Fruit fly (Drosophila melanogaster) whole organism, embryonic: ENCODE data around the gene Efhc1.1.

Experiments used
- Atf6 ChIP-seq: fragments of 200-800 bp; sonication (Bioruptor generic); IDR thresholded peaks from 2 replicates; pipeline ENCODE4 v1.3.6; 2022; ENCODE audit warnings: missing biosample characterization, missing genetic modification characterization
- CG10147 ChIP-seq: fragments of 200-800 bp; sonication (Bioruptor generic); optimal IDR thresholded peaks from 2 replicates; lab custom pipeline; 2019; ENCODE audit warnings: missing biosample characterization, mild to moderate bottlenecking, missing genetic modification characterization, moderate library complexity
- CG10321 ChIP-seq: fragments of 200-800 bp; sonication (Bioruptor generic); IDR thresholded peaks from 2 replicates; pipeline ENCODE4 v1.3.6; 2022; ENCODE audit warnings: missing biosample characterization, missing genetic modification characterization
- CG10431 ChIP-seq: fragments of 200-800 bp; sonication (Bioruptor generic); optimal IDR thresholded peaks from 3 replicates; lab custom pipeline; 2018; ENCODE audit warnings: missing biosample characterization, mild to moderate bottlenecking, missing genetic modification characterization
- CG11085 ChIP-seq: fragments of 200-800 bp; sonication (Bioruptor generic); IDR thresholded peaks from 2 replicates; pipeline ENCODE4 v1.3.6; 2022; ENCODE audit warnings: missing biosample characterization, missing genetic modification characterization
- CG12236 ChIP-seq: fragments of 200-800 bp; sonication (Bioruptor generic); optimal IDR thresholded peaks from 2 replicates; lab custom pipeline; 2016; ENCODE audit warnings: missing biosample characterization, missing genetic modification characterization
- CG12391 ChIP-seq: fragments of 200-800 bp; sonication (Bioruptor generic); optimal IDR thresholded peaks from 3 replicates; lab custom pipeline; 2018; ENCODE audit warnings: missing biosample characterization, mild to moderate bottlenecking, missing genetic modification characterization, moderate library complexity
- CG12744 ChIP-seq: fragments of 200-800 bp; sonication (Bioruptor generic); optimal IDR thresholded peaks from 2 replicates; lab custom pipeline; 2016; ENCODE audit warnings: missing biosample characterization, missing genetic modification characterization
- CG13123 ChIP-seq: fragments of 200-800 bp; sonication (Bioruptor generic); optimal IDR thresholded peaks from 2 replicates; lab custom pipeline; 2016; ENCODE audit warnings: missing biosample characterization, missing genetic modification characterization
- CG14965 ChIP-seq: fragments of 200-800 bp; sonication (Bioruptor generic); optimal IDR thresholded peaks from 2 replicates; lab custom pipeline; 2016; ENCODE audit warnings: missing biosample characterization, missing genetic modification characterization, borderline replicate concordance
- CG15601 ChIP-seq: fragments of 200-800 bp; sonication (Bioruptor generic); optimal IDR thresholded peaks from 3 replicates; lab custom pipeline; 2019; ENCODE audit warnings: missing biosample characterization, mild to moderate bottlenecking, missing genetic modification characterization, moderate library complexity
- CG17328 ChIP-seq: fragments of 200-800 bp; sonication (Bioruptor generic); IDR thresholded peaks from 2 replicates; pipeline ENCODE4 v1.3.6; 2022; ENCODE audit warnings: missing biosample characterization, missing genetic modification characterization
- CG17829 ChIP-seq: fragments of 200-800 bp; optimal IDR thresholded peaks from 2 replicates; lab custom pipeline; 2019; ENCODE audit warnings: missing biosample characterization, mild to moderate bottlenecking, missing genetic modification characterization, moderate library complexity
- CG30431 ChIP-seq: fragments of 200-800 bp; sonication (Bioruptor generic); optimal IDR thresholded peaks from 2 replicates; lab custom pipeline; 2017; ENCODE audit warnings: missing biosample characterization, missing genetic modification characterization
- CG32767 ChIP-seq: fragments of 200-800 bp; sonication (Bioruptor generic); IDR thresholded peaks from 2 replicates; pipeline ENCODE4 v1.3.6; 2022; ENCODE audit warnings: missing biosample characterization, missing genetic modification characterization
- CG4328 ChIP-seq: fragments of 200-800 bp; sonication (Bioruptor generic); optimal IDR thresholded peaks from 3 replicates; lab custom pipeline; 2017; ENCODE audit warnings: missing biosample characterization, missing genetic modification reagents, missing genetic modification characterization
- CG4404 ChIP-seq: fragments of 200-800 bp; sonication (Bioruptor generic); IDR thresholded peaks from 2 replicates; pipeline ENCODE4 v1.3.6; 2022; ENCODE audit warnings: missing biosample characterization, missing genetic modification characterization
- CHES-1-like ChIP-seq: fragments of 200-800 bp; sonication (Bioruptor generic); optimal IDR thresholded peaks from 2 replicates; lab custom pipeline; 2016; ENCODE audit warnings: missing biosample characterization, missing genetic modification characterization
- D ChIP-seq, 2 experiments: fragments of 200-800 bp in 1 of 2; fragments of >200 bp in 1 of 2; sonication (Bioruptor generic) in 1 of 2; optimal IDR thresholded peaks; 2 replicates in 1 of 2; 3 replicates in 1 of 2; lab custom pipeline; 2017; ENCODE audit warnings: mild to moderate bottlenecking in 1 of 2, missing biosample characterization in 1 of 2, missing genetic modification characterization in 1 of 2, missing genetic modification reagents in 1 of 2
- Ets97D ChIP-seq: fragments of 200-800 bp; sonication (Bioruptor generic); optimal IDR thresholded peaks from 3 replicates; lab custom pipeline; 2016; ENCODE audit warnings: missing biosample characterization, missing genetic modification characterization
- Fer3 ChIP-seq: fragments of 200-800 bp; sonication (Bioruptor generic); optimal IDR thresholded peaks from 2 replicates; lab custom pipeline; 2018; ENCODE audit warnings: missing biosample characterization, mild to moderate bottlenecking, missing genetic modification characterization, moderate library complexity
- Hr39 ChIP-seq: fragments of >200 bp; optimal IDR thresholded peaks from 2 replicates; lab custom pipeline; 2017
- Med ChIP-seq: fragments of 200-800 bp; sonication (Bioruptor generic); peaks from one replicate; lab custom pipeline; 2016; ENCODE audit warnings: missing biosample characterization, missing genetic modification characterization, mild to moderate bottlenecking, inconsistent platforms, moderate library complexity
- Mrtf ChIP-seq: fragments of 200-800 bp; sonication (Bioruptor generic); IDR thresholded peaks from 3 replicates; pipeline ENCODE4 v1.3.6; 2022; ENCODE audit warnings: missing biosample characterization, missing genetic modification characterization
- Neu2 ChIP-seq: fragments of 200-800 bp; sonication (Bioruptor generic); optimal IDR thresholded peaks from 3 replicates; lab custom pipeline; 2016; ENCODE audit warnings: missing biosample characterization, missing genetic modification characterization, borderline replicate concordance
- Sry-β ChIP-seq: fragments of 200-800 bp; sonication (Bioruptor generic); optimal IDR thresholded peaks from 2 replicates; lab custom pipeline; 2018; ENCODE audit warnings: missing biosample characterization, mild to moderate bottlenecking, missing genetic modification characterization, moderate library complexity
- Stat92E ChIP-seq, 3 experiments: fragments of >200 bp in 2 of 3; fragments of 200-800 bp in 1 of 3; sonication (Bioruptor generic) in 1 of 3; optimal IDR thresholded peaks; 2 replicates each; lab custom pipeline; 2017 to 2019; ENCODE audit warnings: missing biosample characterization in 3 of 3, missing genetic modification characterization in 3 of 3, mild to moderate bottlenecking in 1 of 3, moderate library complexity in 1 of 3
- Xrp1 ChIP-seq: fragments of 200-800 bp; sonication (Bioruptor generic); IDR thresholded peaks from 2 replicates; pipeline ENCODE4 v1.3.6; 2022; ENCODE audit warnings: missing biosample characterization, missing genetic modification characterization
- br ChIP-seq: fragments of >200 bp; optimal IDR thresholded peaks from 2 replicates; lab custom pipeline; 2017
- chinmo ChIP-seq: fragments of 200-800 bp; sonication (Bioruptor generic); IDR thresholded peaks from 4 replicates; pipeline ENCODE4 v1.3.6; 2022; ENCODE audit warnings: missing biosample characterization, missing genetic modification characterization; ENCODE audit not compliant: partially characterized antibody
- esg ChIP-seq: fragments of 200-800 bp; sonication (Bioruptor generic); conservative IDR thresholded peaks from 2 replicates; pipeline ENCODE4 v1.3.6; 2022; ENCODE audit warnings: missing biosample characterization, missing genetic modification characterization
- ewg ChIP-seq: fragments of 200-800 bp; sonication (Bioruptor generic); optimal IDR thresholded peaks from 3 replicates; lab custom pipeline; 2017; ENCODE audit warnings: mild to moderate bottlenecking, missing biosample characterization, missing genetic modification reagents, missing genetic modification characterization
- exex ChIP-seq: fragments of 200-800 bp; sonication (Bioruptor generic); optimal IDR thresholded peaks from 4 replicates; lab custom pipeline; 2018; ENCODE audit warnings: missing biosample characterization, mild to moderate bottlenecking, missing genetic modification characterization, moderate library complexity
- eyg ChIP-seq: fragments of 200-800 bp; sonication (Bioruptor generic); optimal IDR thresholded peaks from 3 replicates; lab custom pipeline; 2016; ENCODE audit warnings: missing biosample characterization, missing genetic modification characterization
- gce ChIP-seq: fragments of 200-800 bp; sonication (Bioruptor generic); IDR thresholded peaks from 3 replicates; pipeline ENCODE4 v1.3.6; 2022; ENCODE audit warnings: missing biosample characterization, missing genetic modification characterization
- gcm ChIP-seq: fragments of 200-800 bp; sonication (Bioruptor generic); optimal IDR thresholded peaks from 2 replicates; lab custom pipeline; 2019; ENCODE audit warnings: missing biosample characterization, mild to moderate bottlenecking, missing genetic modification characterization, moderate library complexity
- hbn ChIP-seq: fragments of 200-800 bp; sonication (Bioruptor generic); IDR thresholded peaks from 2 replicates; pipeline ENCODE4 v1.3.6; 2022; ENCODE audit warnings: missing biosample characterization, missing genetic modification characterization; ENCODE audit not compliant: partially characterized antibody
- her ChIP-seq: fragments of 200-800 bp; sonication (Bioruptor generic); optimal IDR thresholded peaks from 2 replicates; lab custom pipeline; 2016; ENCODE audit warnings: missing biosample characterization, missing genetic modification characterization
- insv ChIP-seq, 2 experiments: fragments of 200-800 bp; sonication (Bioruptor generic); optimal IDR thresholded peaks; 3 replicates each; lab custom pipeline; 2016 to 2018; ENCODE audit warnings: missing biosample characterization in 2 of 2, missing genetic modification characterization in 2 of 2
- jigr1 ChIP-seq: fragments of 200-800 bp; sonication (Bioruptor generic); IDR thresholded peaks from 3 replicates; pipeline ENCODE4 v1.3.6; 2022; ENCODE audit warnings: missing biosample characterization, missing genetic modification characterization
- kay ChIP-seq: fragments of 200-800 bp; sonication (Bioruptor generic); optimal IDR thresholded peaks from 2 replicates; lab custom pipeline; 2016; ENCODE audit warnings: missing biosample characterization, missing genetic modification characterization
- pan ChIP-seq, 4 experiments: fragments of >200 bp in 3 of 4; fragments of 200-800 bp in 1 of 4; sonication (Bioruptor generic) in 1 of 4; optimal IDR thresholded peaks in 3 of 4; IDR thresholded peaks in 1 of 4; 2 replicates each; pipeline versions ENCODE4 v1.3.6 to Lab custom; 2017 to 2022; ENCODE audit warnings: missing biosample characterization in 2 of 4, missing genetic modification characterization in 2 of 4, mixed read lengths in 1 of 4
- pros ChIP-seq: fragments of 200-800 bp; sonication (Bioruptor generic); optimal IDR thresholded peaks from 3 replicates; lab custom pipeline; 2019; ENCODE audit warnings: missing biosample characterization, mild to moderate bottlenecking, missing genetic modification characterization, moderate library complexity
- sens ChIP-seq: fragments of 200-800 bp; sonication (Bioruptor generic); peaks from one replicate; lab custom pipeline; 2016; ENCODE audit warnings: missing biosample characterization, missing genetic modification characterization
- sisA ChIP-seq: fragments of 200-800 bp; sonication (Bioruptor generic); IDR thresholded peaks from 2 replicates; pipeline ENCODE4 v1.3.6; 2022; ENCODE audit warnings: missing biosample characterization, missing genetic modification characterization
- tin ChIP-seq: fragments of 200-800 bp; sonication (Bioruptor generic); optimal IDR thresholded peaks from 3 replicates; lab custom pipeline; 2016; ENCODE audit warnings: missing biosample characterization, missing genetic modification characterization
- trem ChIP-seq: fragments of 200-800 bp; optimal IDR thresholded peaks from 3 replicates; lab custom pipeline; 2019; ENCODE audit warnings: missing biosample characterization, mild to moderate bottlenecking, missing genetic modification characterization, moderate library complexity
- vfl ChIP-seq: fragments of 200-800 bp; sonication (Bioruptor generic); optimal IDR thresholded peaks from 2 replicates; lab custom pipeline; 2016; ENCODE audit warnings: missing biosample characterization, missing genetic modification characterization
- wor ChIP-seq: fragments of 200-800 bp; sonication (Bioruptor generic); IDR thresholded peaks from 2 replicates; pipeline ENCODE4 v1.3.6; 2022; ENCODE audit warnings: missing biosample characterization, missing genetic modification characterization
- yki ChIP-seq: fragments of >200 bp; optimal IDR thresholded peaks from 3 replicates; lab custom pipeline; 2018

Efhc1.1 gene

DNA sequence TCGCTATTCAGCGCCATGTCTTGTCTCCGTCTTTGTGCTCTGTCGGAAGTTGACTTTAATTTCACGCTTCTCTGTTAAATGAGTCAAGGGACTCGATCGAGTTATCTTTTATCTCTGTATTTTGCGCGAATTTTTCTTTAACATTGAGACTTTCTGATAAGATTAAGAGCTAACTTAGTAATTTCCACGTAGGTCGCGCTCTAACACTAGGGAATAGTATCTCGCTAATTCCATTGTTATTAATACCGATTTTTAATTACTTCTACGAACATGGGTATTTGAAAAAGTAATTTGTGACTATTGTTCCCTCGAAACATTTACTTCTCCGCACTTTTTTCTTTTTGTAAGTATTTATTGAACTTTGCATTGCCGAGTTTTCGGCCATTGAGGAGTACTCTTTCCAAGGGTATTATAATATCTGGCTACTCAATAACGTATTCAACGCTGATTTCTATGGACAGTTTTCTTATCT is 17.1 kb downstream of the Efhc1.1 start, which contains the start of gene CG8952:
Gene CG8952 (minus strand): TSS at position 51 of the 472 bp plus-strand sequence.
- TF ChIP-seq CG10431 (GFP tag; lab: Kevin White, UChicago) = no peak
- TF ChIP-seq exex = peak; percentile 89
- TF ChIP-seq wor (GFP tag; lab: Robert Waterston, UW) = no peak
- no peak for TF ChIP-seq gce

dm6 chrX:15762723-15763122 is 20.8 kb downstream of the Efhc1.1 start, which contains the start of gene Polr3A:
Gene Polr3A, plus strand, starts transcription at chrX:15762956.
- TF ChIP-seq CG11085 (GFP tag; lab: Robert Waterston, UW) = no peak
- no peak for TF ChIP-seq pros (GFP tag; lab: Kevin White, UChicago)
- no peak for TF ChIP-seq CG4328 (GFP tag; lab: Kevin White, UChicago)
- no peak for TF ChIP-seq CG15601 (tag; lab: Kevin White, UChicago)
- TF ChIP-seq tin (GFP tag; lab: Kevin White, UChicago) = no peak
- TF ChIP-seq kay (GFP tag; lab: Kevin White, UChicago) = no peak
- TF ChIP-seq Med (GFP tag; lab: Kevin White, UChicago) = peak; percentile 18
- TF ChIP-seq CG13123 (GFP tag; lab: Kevin White, UChicago) = no peak
- no peak for TF ChIP-seq chinmo
- no peak for TF ChIP-seq pan (optimal IDR thresholded peaks at IDR 0.05; lab: Kevin White, UChicago)
- TF ChIP-seq pan (GFP tag; optimal IDR thresholded peaks at IDR 0.05 in 1 of 2, IDR thresholded peaks at IDR 0.05 in 1 of 2) = no peak
- no peak for TF ChIP-seq ewg
- no peak for TF ChIP-seq Xrp1
- TF ChIP-seq D (optimal IDR thresholded peaks at IDR 0.05; lab: Kevin White, UChicago) = no peak
- TF ChIP-seq D (GFP tag; optimal IDR thresholded peaks at IDR 0.05; lab: Kevin White, UChicago) = no peak
- peak; percentile 41 for TF ChIP-seq hbn
- no peak for TF ChIP-seq Stat92E (GFP tag; optimal IDR thresholded peaks at IDR 0.05; lab: Kevin White, UChicago)
- no peak for TF ChIP-seq jigr1 (GFP tag; lab: Robert Waterston, UW)
- no peak for TF ChIP-seq CG17829 (tag; lab: Kevin White, UChicago)
- TF ChIP-seq CG4404 (GFP tag; lab: Robert Waterston, UW) = no peak
- no peak for TF ChIP-seq CG12391 (tag; lab: Kevin White, UChicago)
- no peak for TF ChIP-seq CG10147 (GFP tag; lab: Kevin White, UChicago)
- TF ChIP-seq insv (GFP tag; optimal IDR thresholded peaks at IDR 0.05; lab: Kevin White, UChicago) = peak; percentile 89 to 99
- no peak for TF ChIP-seq Sry-β
- no peak for TF ChIP-seq esg (GFP tag; lab: Robert Waterston, UW)
- TF ChIP-seq Fer3 (tag; lab: Kevin White, UChicago) = no peak
- no peak for TF ChIP-seq CG10321
- TF ChIP-seq her (GFP tag; lab: Kevin White, UChicago) = no peak
- TF ChIP-seq CG12236 (GFP tag; lab: Kevin White, UChicago) = no peak
- no peak for TF ChIP-seq gcm
- no peak for TF ChIP-seq yki (lab: Kevin White, UChicago)
- TF ChIP-seq eyg = no peak
- no peak for TF ChIP-seq sisA
- TF ChIP-seq trem (tag; lab: Kevin White, UChicago) = peak; percentile 12
- no peak for TF ChIP-seq Neu2
- peak; percentile 29 for TF ChIP-seq Ets97D (GFP tag; lab: Kevin White, UChicago)
- no peak for TF ChIP-seq CG17328 (GFP tag; lab: Robert Waterston, UW)
- TF ChIP-seq CG12744 (GFP tag; lab: Kevin White, UChicago) = no peak
- no peak for TF ChIP-seq Hr39
- no peak for TF ChIP-seq vfl (GFP tag; lab: Kevin White, UChicago)
- no peak for TF ChIP-seq Atf6 (GFP tag; lab: Robert Waterston, UW)
- no peak for TF ChIP-seq exex
- no peak for TF ChIP-seq CG14965 (GFP tag; lab: Kevin White, UChicago)
- no peak for TF ChIP-seq br (lab: Kevin White, UChicago)
- TF ChIP-seq Mrtf = no peak
- no peak for TF ChIP-seq CG32767 (GFP tag; lab: Robert Waterston, UW)
- no peak for TF ChIP-seq CHES-1-like
- TF ChIP-seq CG30431 (GFP tag; lab: Kevin White, UChicago) = no peak
- no peak for TF ChIP-seq sens (GFP tag; lab: Kevin White, UChicago)
